Worm (Caenorhabditis elegans): ENCODE measurements around the gene C55B6.5.

The C55B6.5 gene

ce11 chrX:7232158-7232822 is 27.2 kb upstream of the C55B6.5 start (continued):
- no peak for TF ChIP-seq attf-4 (tag; optimal IDR thresholded peaks at IDR 0.05)
- no peak for TF ChIP-seq ctbp-1 (GFP tag; IDR thresholded peaks at IDR 0.05)
- TF ChIP-seq daf-19 (GFP tag; conservative IDR thresholded peaks at IDR 0.05): no peak
- peak; percentile 22 for TF ChIP-seq rbr-2 (tag; optimal IDR thresholded peaks at IDR 0.05)
- TF ChIP-seq aha-1 (tag): peak; percentile 91
- no peak for TF ChIP-seq T20F7.1 (GFP tag; optimal IDR thresholded peaks at IDR 0.05)
- TF ChIP-seq nhr-102 (tag; optimal IDR thresholded peaks at IDR 0.05): no peak
- no peak for TF ChIP-seq nhr-111 (GFP tag; optimal IDR thresholded peaks at IDR 0.05)
- TF ChIP-seq daf-16 (GFP tag; optimal IDR thresholded peaks at IDR 0.05): peak in 1 of 2 experiments; percentile 16
- peak; percentile 68 for TF ChIP-seq daf-16 (tag; optimal IDR thresholded peaks at IDR 0.05)
- no peak for TF ChIP-seq spr-1 (tag; optimal IDR thresholded peaks at IDR 0.05)
- no peak for TF ChIP-seq F49E8.2 (tag; optimal IDR thresholded peaks at IDR 0.05; ENCODE audit: borderline replicate concordance)
- TF ChIP-seq hmg-1.1 (GFP tag; IDR thresholded peaks at IDR 0.05): peak; percentile 50; the same call in 1 of the 2 replicates
- TF ChIP-seq spr-3 (GFP tag; optimal IDR thresholded peaks at IDR 0.05): no peak
- TF ChIP-seq nhr-42 (GFP tag; IDR thresholded peaks at IDR 0.05): no peak
- no peak for TF ChIP-seq gei-8 (GFP tag; optimal IDR thresholded peaks at IDR 0.05)
- no peak for TF ChIP-seq unc-130 (GFP tag; optimal IDR thresholded peaks at IDR 0.05)
- TF ChIP-seq dpl-1 (GFP tag; optimal IDR thresholded peaks at IDR 0.05): peak; percentile 9
- TF ChIP-seq fkh-10 (GFP tag; optimal IDR thresholded peaks at IDR 0.05): no peak
- no peak for TF ChIP-seq nhr-10 (tag; optimal IDR thresholded peaks at IDR 0.05)
- no peak for TF ChIP-seq ceh-62 (tag; optimal IDR thresholded peaks at IDR 0.05)
- no peak for TF ChIP-seq ZK546.5 (tag; optimal IDR thresholded peaks at IDR 0.05)
- TF ChIP-seq cey-2 (tag; optimal IDR thresholded peaks at IDR 0.05; ENCODE audit: borderline replicate concordance, insufficient read depth): no peak
- TF ChIP-seq ceh-44 (GFP tag; IDR thresholded peaks at IDR 0.05): no peak
- TF ChIP-seq Y75B8A.6 (GFP tag; IDR thresholded peaks at IDR 0.05): 0 out of 2 replicates have a peak, but pooled peaks have one; percentile 20
- no peak for TF ChIP-seq unc-62 (GFP tag; optimal IDR thresholded peaks at IDR 0.05 in 1 of 2)
- no peak for TF ChIP-seq unc-62 (tag; optimal IDR thresholded peaks at IDR 0.05)
- no peak for TF ChIP-seq duxl-1 (tag; optimal IDR thresholded peaks at IDR 0.05; ENCODE audit: poor library complexity)
- TF ChIP-seq F44E2.7 (GFP tag; IDR thresholded peaks at IDR 0.05): no peak
- TF ChIP-seq zip-2 (tag; optimal IDR thresholded peaks at IDR 0.05): no peak
- TF ChIP-seq lin-15B (tag; optimal IDR thresholded peaks at IDR 0.05): no peak
- no peak for TF ChIP-seq madf-9 (GFP tag; conservative IDR thresholded peaks at IDR 0.05)
- TF ChIP-seq F37D6.2 (tag; optimal IDR thresholded peaks at IDR 0.05): no peak
- TF ChIP-seq T26A8.4 (GFP tag; IDR thresholded peaks at IDR 0.05): no peak
- no peak for TF ChIP-seq nhr-77 (tag; optimal IDR thresholded peaks at IDR 0.05)
- TF ChIP-seq dmd-6 (GFP tag; IDR thresholded peaks at IDR 0.05): peak; percentile 35
- no peak for TF ChIP-seq zip-11 (GFP tag; IDR thresholded peaks at IDR 0.05)
- TF ChIP-seq dve-1 (tag; optimal IDR thresholded peaks at IDR 0.05; ENCODE audit: insufficient read depth): peak; percentile 67
- no peak for TF ChIP-seq fos-1 (tag; optimal IDR thresholded peaks at IDR 0.05)
- no peak for TF ChIP-seq nhr-41 (GFP tag; IDR thresholded peaks at IDR 0.05)
- peak in 1 of 2 experiments; percentile 62 for TF ChIP-seq lsy-2 (tag; optimal IDR thresholded peaks at IDR 0.05)
- TF ChIP-seq ZK337.2 (GFP tag; IDR thresholded peaks at IDR 0.05): no peak
- no peak for TF ChIP-seq sdz-12 (GFP tag; optimal IDR thresholded peaks at IDR 0.05)
- 0 out of 2 replicates have a peak, but pooled peaks have one; percentile 13 for TF ChIP-seq egl-43 (GFP tag; IDR thresholded peaks at IDR 0.05)
- TF ChIP-seq ces-1 (GFP tag; optimal IDR thresholded peaks at IDR 0.05): no peak
- TF ChIP-seq set-16 (GFP tag; IDR thresholded peaks at IDR 0.05): peak; percentile 35
- TF ChIP-seq vab-7 (GFP tag; IDR thresholded peaks at IDR 0.05): no peak
- no peak for TF ChIP-seq egl-27 (tag; optimal IDR thresholded peaks at IDR 0.05)
- no peak for TF ChIP-seq nhr-237 (tag; optimal IDR thresholded peaks at IDR 0.05)
- TF ChIP-seq mdt-29 (GFP tag; IDR thresholded peaks at IDR 0.05): no peak
- TF ChIP-seq aly-2 (tag; optimal IDR thresholded peaks at IDR 0.05): no peak
